Fruit fly (Drosophila melanogaster): Measurements from ENCODE around the gene CG32269.

The CG32269 gene

dm6 chr3L:3197464-3197863 is 11.3 kb downstream of the CG32269 start, which contains the start of gene CG14966 (continued):
- no peak for TF ChIP-seq Dip3 (GFP tag; optimal IDR thresholded peaks at IDR 0.05)
- TF ChIP-seq MBD-R2 (GFP tag; IDR thresholded peaks at IDR 0.05): peak; percentile 97
- peak; percentile 62 for TF ChIP-seq mam (GFP tag; optimal IDR thresholded peaks at IDR 0.05)
- no peak for TF ChIP-seq gsb-n (tag; optimal IDR thresholded peaks at IDR 0.05)
- no peak for TF ChIP-seq CG9727 (GFP tag; optimal IDR thresholded peaks at IDR 0.05)
- TF ChIP-seq Deaf1 (tag; optimal IDR thresholded peaks at IDR 0.05): peak; percentile 0
- peak; percentile 79 for TF ChIP-seq YL-1 (GFP tag; optimal IDR thresholded peaks at IDR 0.05)
- no peak for TF ChIP-seq ftz-f1 (GFP tag; optimal IDR thresholded peaks at IDR 0.05)
- TF ChIP-seq CG10979 (tag; optimal IDR thresholded peaks at IDR 0.05): peak; percentile 1
- TF ChIP-seq hbn (GFP tag; IDR thresholded peaks at IDR 0.05; ENCODE audit: partially characterized antibody): peak; percentile 85
- TF ChIP-seq CG4360 (GFP tag; IDR thresholded peaks at IDR 0.05): no peak
- peak; percentile 23 for TF ChIP-seq Bteb2 (GFP tag; optimal IDR thresholded peaks at IDR 0.05)
- no peak for TF ChIP-seq CG15696 (tag; optimal IDR thresholded peaks at IDR 0.05)
- no peak for TF ChIP-seq CG1647 (GFP tag; optimal IDR thresholded peaks at IDR 0.05)
- TF ChIP-seq pan (optimal IDR thresholded peaks at IDR 0.05): no peak
- TF ChIP-seq pan (GFP tag; optimal IDR thresholded peaks at IDR 0.05 in 1 of 2, IDR thresholded peaks at IDR 0.05 in 1 of 2): no peak
- no peak for TF ChIP-seq CG8924 (tag; optimal IDR thresholded peaks at IDR 0.05)
- peak; percentile 22 for TF ChIP-seq Antp (GFP tag; optimal IDR thresholded peaks at IDR 0.05)
- no peak for TF ChIP-seq ewg (GFP tag; optimal IDR thresholded peaks at IDR 0.05)
- no peak for TF ChIP-seq Dfd (GFP tag; optimal IDR thresholded peaks at IDR 0.05)
- TF ChIP-seq NFAT (GFP tag; IDR thresholded peaks at IDR 0.05): no peak; the same call in 1 of the 2 replicates
- TF ChIP-seq CG17912 (GFP tag; optimal IDR thresholded peaks at IDR 0.05): no peak
- TF ChIP-seq CG10654 (GFP tag; optimal IDR thresholded peaks at IDR 0.05): no peak
- no peak for TF ChIP-seq CG4282 (GFP tag; optimal IDR thresholded peaks at IDR 0.05)
- peak; percentile 96 for TF ChIP-seq Sry-δ (GFP tag; optimal IDR thresholded peaks at IDR 0.05)
- no peak for TF ChIP-seq fd96Cb (tag; optimal IDR thresholded peaks at IDR 0.05)
- no peak for TF ChIP-seq CG6254 (GFP tag; optimal IDR thresholded peaks at IDR 0.05)
- TF ChIP-seq fru (optimal IDR thresholded peaks at IDR 0.05): no peak
- TF ChIP-seq Fer2 (tag; optimal IDR thresholded peaks at IDR 0.05): no peak
- peak; percentile 7 for TF ChIP-seq CG18262 (tag; optimal IDR thresholded peaks at IDR 0.05)
- TF ChIP-seq HLH54F (GFP tag; optimal IDR thresholded peaks at IDR 0.05): peak; percentile 42
- no peak for TF ChIP-seq ken (GFP tag; IDR thresholded peaks at IDR 0.05)
- TF ChIP-seq CG3163 (GFP tag; optimal IDR thresholded peaks at IDR 0.05): no peak
- TF ChIP-seq CG12744 (GFP tag; optimal IDR thresholded peaks at IDR 0.05): no peak
- no peak for TF ChIP-seq al (GFP tag; IDR thresholded peaks at IDR 0.05)
- 0 out of 3 replicates have a peak, but pooled peaks have one; percentile 24 for TF ChIP-seq CG17361 (GFP tag; IDR thresholded peaks at IDR 0.05)
- no peak for TF ChIP-seq cato (GFP tag; optimal IDR thresholded peaks at IDR 0.05; ENCODE audit: borderline replicate concordance)
- no peak for TF ChIP-seq usp (GFP tag; optimal IDR thresholded peaks at IDR 0.05)
- peak; percentile 96 for TF ChIP-seq bbx (GFP tag; IDR thresholded peaks at IDR 0.05; ENCODE audit: partially characterized antibody)
- TF ChIP-seq Oli (tag; optimal IDR thresholded peaks at IDR 0.05): no peak
- TF ChIP-seq Atf6 (GFP tag; IDR thresholded peaks at IDR 0.05): no peak
- no peak for TF ChIP-seq CG17612 (GFP tag; IDR thresholded peaks at IDR 0.05)
- no peak for TF ChIP-seq Lhr (GFP tag; optimal IDR thresholded peaks at IDR 0.05)
- TF ChIP-seq Gug (GFP tag; IDR thresholded peaks at IDR 0.05): peak; percentile 5; the same call in 1 of the 4 replicates
- no peak for TF ChIP-seq CG33557 (GFP tag; optimal IDR thresholded peaks at IDR 0.05)
- TF ChIP-seq Usf (GFP tag; optimal IDR thresholded peaks at IDR 0.05): no peak
- TF ChIP-seq CTCF (GFP tag; optimal IDR thresholded peaks at IDR 0.05): peak; percentile 72
- TF ChIP-seq Poxn (GFP tag; IDR thresholded peaks at IDR 0.05): no peak
- no peak for TF ChIP-seq CG11695 (GFP tag; IDR thresholded peaks at IDR 0.05)
- no peak for TF ChIP-seq crol (GFP tag; IDR thresholded peaks at IDR 0.05)
- peak; percentile 69 for TF ChIP-seq HmgZ (tag; optimal IDR thresholded peaks at IDR 0.05)
- no peak for TF ChIP-seq gcm (GFP tag; optimal IDR thresholded peaks at IDR 0.05)
- TF ChIP-seq CG18011 (GFP tag; optimal IDR thresholded peaks at IDR 0.05): no peak
